Fruit fly (Drosophila melanogaster) whole organism, embryonic: Measurements from ENCODE around the gene CG32214.

Source experiments
- B-H2 ChIP-seq: fragments of 200-800 bp; sonication (Bioruptor generic); optimal IDR thresholded peaks from 2 replicates; lab custom pipeline; 2018; ENCODE audit warnings: missing biosample characterization, mild to moderate bottlenecking, missing genetic modification characterization
- Bgb ChIP-seq: fragments of 200-800 bp; sonication (Bioruptor generic); IDR thresholded peaks from 2 replicates; pipeline ENCODE4 v1.3.6; 2022; ENCODE audit warnings: missing biosample characterization, missing genetic modification characterization; ENCODE audit not compliant: partially characterized antibody
- CG10462 ChIP-seq: fragments of 200-800 bp; sonication (Bioruptor generic); optimal IDR thresholded peaks from 2 replicates; lab custom pipeline; 2016; ENCODE audit warnings: missing biosample characterization, missing genetic modification characterization
- CG10543 ChIP-seq: fragments of 200-800 bp; sonication (Bioruptor generic); optimal IDR thresholded peaks from 3 replicates; lab custom pipeline; 2017; ENCODE audit warnings: missing biosample characterization, mild to moderate bottlenecking, missing genetic modification characterization, moderate library complexity
- CG11093 ChIP-seq: fragments of 200-800 bp; sonication (Bioruptor generic); IDR thresholded peaks from 3 replicates; pipeline ENCODE4 v1.3.6; 2022; ENCODE audit warnings: missing biosample characterization, missing genetic modification characterization
- CG12391 ChIP-seq: fragments of 200-800 bp; sonication (Bioruptor generic); optimal IDR thresholded peaks from 3 replicates; lab custom pipeline; 2018; ENCODE audit warnings: missing biosample characterization, mild to moderate bottlenecking, missing genetic modification characterization, moderate library complexity
- CG13894 ChIP-seq: fragments of 200-800 bp; sonication (Bioruptor generic); optimal IDR thresholded peaks from 3 replicates; lab custom pipeline; 2018; ENCODE audit warnings: missing biosample characterization, mild to moderate bottlenecking, missing genetic modification characterization, moderate library complexity
- CG14441 ChIP-seq: fragments of 200-800 bp; sonication (Bioruptor generic); IDR thresholded peaks from 2 replicates; pipeline ENCODE4 v1.3.6; 2022; ENCODE audit warnings: missing biosample characterization, missing genetic modification characterization
- CG14860 ChIP-seq: fragments of 200-800 bp; sonication (Bioruptor generic); IDR thresholded peaks from 3 replicates; pipeline ENCODE4 v1.3.6; 2022; ENCODE audit warnings: missing biosample characterization, missing genetic modification characterization; ENCODE audit not compliant: partially characterized antibody
- CG16813 ChIP-seq: fragments of 200-800 bp; sonication (Bioruptor generic); IDR thresholded peaks from 3 replicates; pipeline ENCODE4 v1.3.6; 2022; ENCODE audit warnings: missing biosample characterization, missing genetic modification characterization; ENCODE audit not compliant: partially characterized antibody
- CG17359 ChIP-seq: fragments of 200-800 bp; sonication (Bioruptor generic); optimal IDR thresholded peaks from 3 replicates; lab custom pipeline; 2018; ENCODE audit warnings: missing biosample characterization, mild to moderate bottlenecking, missing genetic modification characterization, moderate library complexity
- CG17361 ChIP-seq: fragments of 200-800 bp; sonication (Bioruptor generic); IDR thresholded peaks from 3 replicates; pipeline ENCODE4 v1.3.6; 2022; ENCODE audit warnings: missing biosample characterization, missing genetic modification characterization
- CG18476 ChIP-seq: fragments of 200-800 bp; sonication (Bioruptor generic); optimal IDR thresholded peaks from 2 replicates; lab custom pipeline; 2016; ENCODE audit warnings: missing biosample characterization, mild to moderate bottlenecking, missing genetic modification characterization
- CG30431 ChIP-seq: fragments of 200-800 bp; sonication (Bioruptor generic); optimal IDR thresholded peaks from 2 replicates; lab custom pipeline; 2017; ENCODE audit warnings: missing biosample characterization, missing genetic modification characterization
- CG3847 ChIP-seq: fragments of 200-800 bp; sonication (Bioruptor generic); IDR thresholded peaks from 2 replicates; pipeline ENCODE4 v1.3.6; 2022; ENCODE audit warnings: missing biosample characterization, missing genetic modification characterization
- CG7839 ChIP-seq: fragments of 200-800 bp; sonication (Bioruptor generic); optimal IDR thresholded peaks from 3 replicates; lab custom pipeline; 2018; ENCODE audit warnings: missing biosample characterization, mild to moderate bottlenecking, missing genetic modification characterization, moderate library complexity
- CG7963 ChIP-seq: fragments of 200-800 bp; sonication (Bioruptor generic); IDR thresholded peaks from 3 replicates; pipeline ENCODE4 v1.3.6; 2022; ENCODE audit warnings: missing biosample characterization, missing genetic modification characterization; ENCODE audit not compliant: partially characterized antibody
- CHES-1-like ChIP-seq: fragments of 200-800 bp; sonication (Bioruptor generic); optimal IDR thresholded peaks from 2 replicates; lab custom pipeline; 2016; ENCODE audit warnings: missing biosample characterization, missing genetic modification characterization
- Dref ChIP-seq: fragments of 200-800 bp; sonication (Bioruptor generic); IDR thresholded peaks from 2 replicates; pipeline ENCODE4 v1.3.6; 2022; ENCODE audit warnings: missing biosample characterization, missing genetic modification characterization
- E2f1 ChIP-seq: fragments of 200-800 bp; sonication (Bioruptor generic); IDR thresholded peaks from 2 replicates; pipeline ENCODE4 v1.3.6; 2022; ENCODE audit warnings: missing biosample characterization, missing genetic modification characterization
- Gug ChIP-seq: fragments of 200-800 bp; sonication (Bioruptor generic); IDR thresholded peaks from 4 replicates; pipeline ENCODE4 v1.3.6; 2022; ENCODE audit warnings: missing biosample characterization, missing genetic modification characterization
- H2.0 ChIP-seq: fragments of 200-800 bp; sonication (Bioruptor generic); IDR thresholded peaks from 2 replicates; pipeline ENCODE4 v1.3.6; 2022; ENCODE audit warnings: missing biosample characterization, missing genetic modification characterization
- Oaz ChIP-seq: fragments of 200-800 bp; sonication (Bioruptor generic); IDR thresholded peaks from 2 replicates; pipeline ENCODE4 v1.3.6; 2022; ENCODE audit warnings: missing biosample characterization, missing genetic modification characterization
- Oli ChIP-seq: fragments of 200-800 bp; sonication (Bioruptor generic); optimal IDR thresholded peaks from 2 replicates; lab custom pipeline; 2018; ENCODE audit warnings: missing biosample characterization, mild to moderate bottlenecking, missing genetic modification characterization, moderate library complexity
- Ptx1 ChIP-seq: fragments of 200-800 bp; sonication (Bioruptor generic); IDR thresholded peaks from 2 replicates; pipeline ENCODE4 v1.3.6; 2022; ENCODE audit warnings: missing biosample characterization, missing genetic modification characterization
- Ssrp ChIP-seq: fragments of 200-800 bp; sonication (Bioruptor generic); optimal IDR thresholded peaks from 2 replicates; lab custom pipeline; 2018; ENCODE audit warnings: missing biosample characterization, mild to moderate bottlenecking, missing genetic modification characterization, moderate library complexity
- Trl ChIP-seq, 3 experiments: fragments of >200 bp in 2 of 3; fragments of 200-800 bp in 1 of 3; sonication (Bioruptor generic) in 1 of 3; optimal IDR thresholded peaks; 2 replicates in 1 of 3; 3 replicates in 2 of 3; lab custom pipeline; 2016 to 2017; ENCODE audit warnings: missing biosample characterization in 1 of 3, missing genetic modification characterization in 1 of 3
- Xbp1 ChIP-seq: fragments of 200-800 bp; sonication (Bioruptor generic); optimal IDR thresholded peaks from 3 replicates; lab custom pipeline; 2016; ENCODE audit warnings: missing biosample characterization, mild to moderate bottlenecking, missing genetic modification characterization
- ab ChIP-seq: fragments of 200-800 bp; sonication (Bioruptor generic); optimal IDR thresholded peaks from 2 replicates; lab custom pipeline; 2016; ENCODE audit warnings: missing biosample characterization, missing genetic modification characterization
- chinmo ChIP-seq: fragments of 200-800 bp; sonication (Bioruptor generic); IDR thresholded peaks from 4 replicates; pipeline ENCODE4 v1.3.6; 2022; ENCODE audit warnings: missing biosample characterization, missing genetic modification characterization; ENCODE audit not compliant: partially characterized antibody
- crp ChIP-seq, 2 experiments: fragments of 200-800 bp; sonication (Bioruptor generic); optimal IDR thresholded peaks; 2 replicates in 1 of 2; 3 replicates in 1 of 2; lab custom pipeline; 2017; ENCODE audit warnings: missing biosample characterization in 2 of 2, missing genetic modification characterization in 2 of 2, mild to moderate bottlenecking in 1 of 2, moderate library complexity in 1 of 2
- da ChIP-seq: fragments of 200-800 bp; sonication (Bioruptor generic); optimal IDR thresholded peaks from 2 replicates; lab custom pipeline; 2016; ENCODE audit warnings: missing biosample characterization, missing genetic modification characterization
- dan ChIP-seq: fragments of 200-800 bp; sonication (Bioruptor generic); IDR thresholded peaks from 2 replicates; pipeline ENCODE4 v1.3.6; 2022; ENCODE audit warnings: missing biosample characterization, missing genetic modification characterization
- dmrt11E ChIP-seq: fragments of 200-800 bp; sonication (Bioruptor generic); optimal IDR thresholded peaks from 3 replicates; lab custom pipeline; 2018; ENCODE audit warnings: missing biosample characterization, mild to moderate bottlenecking, missing genetic modification characterization, moderate library complexity
- dmrt99B ChIP-seq: fragments of 200-800 bp; sonication (Bioruptor generic); optimal IDR thresholded peaks from 2 replicates; lab custom pipeline; 2018; ENCODE audit warnings: missing biosample characterization, mild to moderate bottlenecking, missing genetic modification characterization, moderate library complexity
- dpn ChIP-seq, 2 experiments: fragments of 200-800 bp; sonication (Bioruptor generic); optimal IDR thresholded peaks; 3 replicates each; lab custom pipeline; 2016; ENCODE audit warnings: missing biosample characterization in 2 of 2, missing genetic modification characterization in 2 of 2
- dysf ChIP-seq: fragments of 200-800 bp; sonication (Bioruptor generic); IDR thresholded peaks from 3 replicates; pipeline ENCODE4 v1.3.6; 2022; ENCODE audit warnings: missing biosample characterization, missing genetic modification characterization
- gem ChIP-seq: fragments of 200-800 bp; sonication (Bioruptor generic); optimal IDR thresholded peaks from 2 replicates; lab custom pipeline; 2019; ENCODE audit warnings: missing biosample characterization, mild to moderate bottlenecking, missing genetic modification characterization, moderate library complexity
- lov ChIP-seq, 2 experiments: fragments of 200-800 bp in 1 of 2; fragments of >200 bp in 1 of 2; sonication (Bioruptor generic) in 1 of 2; IDR thresholded peaks in 1 of 2; optimal IDR thresholded peaks in 1 of 2; 2 replicates in 1 of 2; 3 replicates in 1 of 2; pipeline versions ENCODE4 v1.3.6 to Lab custom; 2017 to 2022; ENCODE audit warnings: missing biosample characterization in 1 of 2, missing genetic modification characterization in 1 of 2
- pb ChIP-seq: fragments of 200-800 bp; sonication (Bioruptor generic); optimal IDR thresholded peaks from 3 replicates; lab custom pipeline; 2016; ENCODE audit warnings: missing biosample characterization, missing genetic modification characterization
- pita ChIP-seq: fragments of 200-800 bp; sonication (Bioruptor generic); optimal IDR thresholded peaks from 2 replicates; lab custom pipeline; 2017; ENCODE audit warnings: missing biosample characterization, mild to moderate bottlenecking, missing genetic modification characterization
- ro ChIP-seq: fragments of 200-800 bp; sonication (Bioruptor generic); IDR thresholded peaks from 2 replicates; pipeline ENCODE4 v1.3.6; 2022; ENCODE audit warnings: missing biosample characterization, missing genetic modification characterization
- row ChIP-seq: fragments of 200-800 bp; sonication (Bioruptor generic); IDR thresholded peaks from 3 replicates; pipeline ENCODE4 v1.3.6; 2022; ENCODE audit warnings: missing biosample characterization, missing genetic modification characterization
- schlank ChIP-seq: fragments of 200-800 bp; sonication (Bioruptor generic); optimal IDR thresholded peaks from 2 replicates; lab custom pipeline; 2018; ENCODE audit warnings: missing biosample characterization, mild to moderate bottlenecking, missing genetic modification characterization
- stwl ChIP-seq: fragments of 200-800 bp; sonication (Bioruptor generic); optimal IDR thresholded peaks from 3 replicates; lab custom pipeline; 2018; ENCODE audit warnings: missing biosample characterization, mild to moderate bottlenecking, missing genetic modification characterization, moderate library complexity
- trh ChIP-seq: fragments of 200-800 bp; sonication (Bioruptor generic); optimal IDR thresholded peaks from 2 replicates; lab custom pipeline; 2016; ENCODE audit warnings: missing biosample characterization, missing genetic modification characterization
- zf30C ChIP-seq: fragments of 200-800 bp; sonication (Bioruptor generic); optimal IDR thresholded peaks from 3 replicates; lab custom pipeline; 2018; ENCODE audit warnings: missing biosample characterization, mild to moderate bottlenecking, missing genetic modification characterization

The CG32214 gene

DNA sequence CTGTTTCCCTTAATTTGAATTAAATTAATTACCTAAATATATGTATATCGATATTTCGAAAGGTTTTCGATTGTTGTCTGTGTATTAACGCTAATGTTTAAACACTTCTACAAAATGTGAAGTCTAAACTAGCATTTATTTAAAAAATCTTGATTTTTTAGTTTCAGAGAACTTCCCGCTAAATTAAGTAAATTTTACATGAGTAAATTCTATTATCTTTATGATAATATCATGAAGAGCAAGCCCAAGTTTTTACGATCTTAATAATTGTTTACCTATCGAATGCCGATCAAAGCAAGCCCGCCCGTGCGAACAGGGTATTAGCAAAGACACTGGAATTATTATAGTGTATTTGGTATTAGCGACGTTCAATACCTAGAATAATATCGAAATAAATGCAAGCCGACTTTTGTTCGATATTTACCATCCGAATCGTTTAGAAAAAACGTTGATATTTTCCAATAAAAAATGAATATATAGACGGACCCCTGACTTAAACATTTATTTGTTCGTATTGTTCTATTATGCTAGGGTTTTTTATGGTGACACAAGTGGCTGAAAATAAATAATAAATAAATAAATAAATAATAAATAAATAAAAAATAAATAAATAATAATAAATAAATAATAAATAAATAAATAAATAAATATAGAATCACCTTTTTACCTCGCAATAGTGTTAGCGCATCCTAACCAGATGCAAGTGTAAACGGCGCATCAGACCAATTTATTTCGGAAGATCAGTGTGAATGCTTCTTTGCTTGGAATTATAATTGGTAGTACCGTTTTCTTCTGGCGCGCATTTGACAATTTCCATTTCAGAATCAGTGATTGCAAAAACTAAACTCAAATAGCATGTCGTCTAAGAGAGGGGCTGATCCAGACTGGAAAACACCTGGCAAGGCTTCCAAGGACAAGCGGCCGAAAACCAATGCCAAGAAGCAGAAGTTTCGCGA, 20.5 kb upstream of the CG32214 start, which contains the start of the genes CG33062 and Chd3 (continued):
- TF ChIP-seq chinmo (GFP tag; lab: Robert Waterston, UW) (no peak), CG12391 (tag; lab: Kevin White, UChicago) (peak; percentile 39), dpn (GFP tag; optimal IDR thresholded peaks at IDR 0.05; lab: Kevin White, UChicago) (no peak), dmrt99B (no peak), schlank (tag; lab: Kevin White, UChicago) (no peak), CG10462 (no peak), Oaz (GFP tag; lab: Robert Waterston, UW) (no peak), Xbp1 (peak; percentile 24), pita (GFP tag; lab: Kevin White, UChicago) (no peak), H2.0 (GFP tag; lab: Robert Waterston, UW) (no peak), Gug (GFP tag; lab: Robert Waterston, UW) (peak; percentile 35; the same call in 2 of the 4 replicates), B-H2 (GFP tag; lab: Kevin White, UChicago) (no peak), CG7839 (tag; lab: Kevin White, UChicago) (peak; percentile 33), CG13894 (no peak), CG3847 (no peak), CHES-1-like (GFP tag; lab: Kevin White, UChicago) (no peak), ro (GFP tag; lab: Robert Waterston, UW) (no peak), pb (GFP tag; lab: Kevin White, UChicago) (no peak), Bgb (0 out of 2 replicates have a peak, but pooled peaks have one; percentile 22), Trl (optimal IDR thresholded peaks at IDR 0.05; lab: Kevin White, UChicago) (no peak), Trl (GFP tag; optimal IDR thresholded peaks at IDR 0.05; lab: Kevin White, UChicago) (no peak), dmrt11E (peak; percentile 55), CG10543 (GFP tag; lab: Kevin White, UChicago) (no peak), CG14441 (GFP tag; lab: Robert Waterston, UW) (0 out of 2 replicates have a peak, but pooled peaks have one; percentile 14), dysf (GFP tag; lab: Robert Waterston, UW) (peak; percentile 44; the same call in 1 of the 3 replicates), stwl (tag; lab: Kevin White, UChicago) (peak; percentile 16), Dref (peak; percentile 58), CG30431 (peak; percentile 53), CG11093 (peak; percentile 40; the same call in 1 of the 3 replicates), zf30C (GFP tag; lab: Kevin White, UChicago) (peak; percentile 2), gem (tag; lab: Kevin White, UChicago) (peak; percentile 64), CG7963 (GFP tag; lab: Robert Waterston, UW) (no peak), crp (GFP tag; optimal IDR thresholded peaks at IDR 0.05; lab: Kevin White, UChicago) (no peak), CG16813 (GFP tag; lab: Robert Waterston, UW) (peak; percentile 67), da (GFP tag; lab: Kevin White, UChicago) (no peak), trh (GFP tag; lab: Kevin White, UChicago) (no peak), dan (GFP tag; lab: Robert Waterston, UW) (no peak), CG14860 (GFP tag; lab: Robert Waterston, UW) (no peak), CG17361 (peak; percentile 75; the same call in 2 of the 3 replicates), CG18476 (GFP tag; lab: Kevin White, UChicago) (no peak), ab (GFP tag; lab: Kevin White, UChicago) (no peak), lov (optimal IDR thresholded peaks at IDR 0.05; lab: Kevin White, UChicago) (no peak), lov (GFP tag; IDR thresholded peaks at IDR 0.05; lab: Robert Waterston, UW) (no peak), E2f1 (GFP tag; lab: Robert Waterston, UW) (no peak), Oli (tag; lab: Kevin White, UChicago) (peak; percentile 19), Ssrp (tag; lab: Kevin White, UChicago) (no peak), row (peak; percentile 79), Ptx1 (GFP tag; lab: Robert Waterston, UW) (peak; percentile 53; the same call in 1 of the 2 replicates), CG17359 (no peak)
